Fruit fly (Drosophila melanogaster): ENCODE data around the gene CG32264.

Gene CG32264

DNA sequence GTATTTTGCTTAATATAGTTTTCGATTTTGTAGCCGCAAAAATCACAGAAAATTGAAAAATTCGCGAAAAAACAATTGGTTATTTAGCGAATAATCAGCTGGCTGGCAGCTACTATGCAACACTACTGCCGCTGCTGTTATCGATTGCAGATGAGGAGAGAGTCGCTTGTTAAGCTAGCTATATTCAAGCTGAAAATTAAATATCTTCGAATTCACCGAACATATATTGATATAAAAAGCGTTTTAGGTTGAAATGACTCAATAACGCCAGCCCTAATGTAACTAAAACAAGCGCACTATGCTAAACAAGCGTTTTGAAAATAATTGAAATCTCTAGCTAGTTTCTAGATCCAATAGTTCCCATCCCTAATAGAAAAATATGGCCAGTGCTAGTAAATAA is at the start of gene CG32264, which contains the start of the genes ntc and IntS10:
TSS of gene CG32264 (minus strand) at position 130 of the 400 bp plus-strand sequence.
TSS of gene ntc (minus strand) at position 130 of the 400 bp plus-strand sequence.
TSS of gene IntS10 (plus strand) at position 381 of the 400 bp plus-strand sequence.
- TF ChIP-seq dati (GFP tag; IDR thresholded peaks at IDR 0.05) (no peak), tup (GFP tag; optimal IDR thresholded peaks at IDR 0.05) (peak; percentile 32), ab (GFP tag; optimal IDR thresholded peaks at IDR 0.05) (peak; percentile 59), CG6272 (GFP tag; IDR thresholded peaks at IDR 0.05) (peak; percentile 64; the same call in 1 of the 2 replicates), CG14667 (GFP tag; IDR thresholded peaks at IDR 0.05) (no peak), CG2202 (tag; optimal IDR thresholded peaks at IDR 0.05) (no peak), danr (GFP tag; IDR thresholded peaks at IDR 0.05) (0 out of 2 replicates have a peak, but pooled peaks have one; percentile 29), az2 (GFP tag; optimal IDR thresholded peaks at IDR 0.05) (peak; percentile 66), CG14965 (GFP tag; optimal IDR thresholded peaks at IDR 0.05; ENCODE audit: borderline replicate concordance) (no peak), CrebB (tag; optimal IDR thresholded peaks at IDR 0.05) (no peak), Stat92E (GFP tag; optimal IDR thresholded peaks at IDR 0.05) (no peak), CG1602 (GFP tag; optimal IDR thresholded peaks at IDR 0.05) (peak; percentile 58), CG7963 (GFP tag; IDR thresholded peaks at IDR 0.05; ENCODE audit: partially characterized antibody) (no peak), wek (GFP tag; optimal IDR thresholded peaks at IDR 0.05) (no peak), nmo (GFP tag; optimal IDR thresholded peaks at IDR 0.05) (peak; percentile 86), nau (GFP tag; optimal IDR thresholded peaks at IDR 0.05) (peak; percentile 21), otp (GFP tag; IDR thresholded peaks at IDR 0.05) (no peak), CG43689 (GFP tag; IDR thresholded peaks at IDR 0.05) (no peak), fd64A (GFP tag; optimal IDR thresholded peaks at IDR 0.05) (no peak), vvl (GFP tag; IDR thresholded peaks at IDR 0.05) (peak; percentile 21; the same call in 1 of the 2 replicates), CoRest (tag; optimal IDR thresholded peaks at IDR 0.05) (peak; percentile 85), sqz (GFP tag; optimal IDR thresholded peaks at IDR 0.05) (no peak), Poxn (GFP tag; IDR thresholded peaks at IDR 0.05) (no peak), Kr (GFP tag; optimal IDR thresholded peaks at IDR 0.05) (no peak), CG4617 (GFP tag; optimal IDR thresholded peaks at IDR 0.05; ENCODE audit: borderline replicate concordance) (peak; percentile 86), vnd (GFP tag; IDR thresholded peaks at IDR 0.05; ENCODE audit: partially characterized antibody) (no peak), CG33557 (GFP tag; optimal IDR thresholded peaks at IDR 0.05) (peak; percentile 51), tna (GFP tag; IDR thresholded peaks at IDR 0.05; ENCODE audit: partially characterized antibody) (no peak), Dek (tag; optimal IDR thresholded peaks at IDR 0.05) (peak; percentile 66), vfl (GFP tag; optimal IDR thresholded peaks at IDR 0.05) (peak; percentile 85), zfh2 (GFP tag; optimal IDR thresholded peaks at IDR 0.05) (peak; percentile 91), Xbp1 (GFP tag; optimal IDR thresholded peaks at IDR 0.05) (peak; percentile 81), bcd (GFP tag; optimal IDR thresholded peaks at IDR 0.05) (peak; percentile 64), Gsc (GFP tag; IDR thresholded peaks at IDR 0.05) (no peak), CG31365 (tag; optimal IDR thresholded peaks at IDR 0.05) (no peak), CG7928 (GFP tag; optimal IDR thresholded peaks at IDR 0.05) (peak; percentile 36), nom (GFP tag; optimal IDR thresholded peaks at IDR 0.05) (peak; percentile 30), pan (optimal IDR thresholded peaks at IDR 0.05) (no peak), pan (GFP tag; optimal IDR thresholded peaks at IDR 0.05 in 1 of 2, IDR thresholded peaks at IDR 0.05 in 1 of 2) (no peak), dan (GFP tag; IDR thresholded peaks at IDR 0.05) (no peak), Hr39 (optimal IDR thresholded peaks at IDR 0.05) (no peak), CG2116 (GFP tag; optimal IDR thresholded peaks at IDR 0.05) (peak; percentile 87), CG2129 (GFP tag; IDR thresholded peaks at IDR 0.05; ENCODE audit: partially characterized antibody) (peak; percentile 46), CG15479 (GFP tag; optimal IDR thresholded peaks at IDR 0.05) (no peak), wdn (GFP tag; IDR thresholded peaks at IDR 0.05) (no peak), Dll (GFP tag; IDR thresholded peaks at IDR 0.05; ENCODE audit: partially characterized antibody) (peak; percentile 73; the same call in 3 of the 4 replicates), Six4 (GFP tag; optimal IDR thresholded peaks at IDR 0.05) (peak; percentile 45), lov (optimal IDR thresholded peaks at IDR 0.05) (no peak), lov (GFP tag; IDR thresholded peaks at IDR 0.05) (no peak), TFAM (GFP tag; optimal IDR thresholded peaks at IDR 0.05) (no peak), CG10462 (GFP tag; optimal IDR thresholded peaks at IDR 0.05) (peak; percentile 33)
